Worm (Caenorhabditis elegans) whole organism, L4 larva: ENCODE measurements around the gene scl-27.

Source experiments
- F37D6.2 ChIP-seq: sonication (generic microtip); optimal IDR thresholded peaks from 2 replicates; lab custom pipeline; 2016; ENCODE audit warnings: mild to moderate bottlenecking, missing genetic modification characterization, missing compliant biosample characterization
- F49E8.2 ChIP-seq: sonication (generic microtip); optimal IDR thresholded peaks from 2 replicates; lab custom pipeline; 2016; ENCODE audit warnings: missing compliant biosample characterization, mild to moderate bottlenecking, missing genetic modification characterization, borderline replicate concordance
- aly-2 ChIP-seq: sonication (generic microtip); optimal IDR thresholded peaks from 2 replicates; lab custom pipeline; 2018; ENCODE audit warnings: missing biosample characterization, missing genetic modification characterization
- ama-1 ChIP-seq: fragments of 150-350 bp; optimal IDR thresholded peaks from 2 replicates; lab custom pipeline; 2014; ENCODE audit warnings: inconsistent platforms, mixed read lengths
- arid-1 ChIP-seq: fragments of 200-800 bp; sonication (Bioruptor generic); conservative IDR thresholded peaks from 2 replicates; pipeline ENCODE4 v1.3.6; 2022; ENCODE audit warnings: missing genetic modification reagents, missing genetic modification characterization, missing compliant biosample characterization
- ceh-28 ChIP-seq: fragments of 150-350 bp; optimal IDR thresholded peaks from 2 replicates; lab custom pipeline; 2014; ENCODE audit warnings: missing biosample characterization, missing genetic modification reagents, missing genetic modification characterization
- ceh-44 ChIP-seq: fragments of 200-800 bp; sonication (Bioruptor generic); IDR thresholded peaks from 2 replicates; pipeline ENCODE4 v1.3.6; 2022; ENCODE audit warnings: missing genetic modification reagents, missing genetic modification characterization, missing compliant biosample characterization
- ctbp-1 ChIP-seq: fragments of 200-800 bp; sonication (Bioruptor generic); IDR thresholded peaks from 2 replicates; pipeline ENCODE4 v1.3.6; 2022; ENCODE audit warnings: missing genetic modification reagents, missing genetic modification characterization, missing compliant biosample characterization
- daf-16 ChIP-seq, 3 experiments: sonication (generic microtip); optimal IDR thresholded peaks; 2 replicates each; lab custom pipeline; 2016 to 2017; ENCODE audit warnings: missing genetic modification characterization in 3 of 3, missing genetic modification reagents in 3 of 3, mild to moderate bottlenecking in 2 of 3, missing compliant biosample characterization in 2 of 3, missing biosample characterization in 1 of 3, moderate library complexity in 1 of 3
- daf-19 ChIP-seq: fragments of 200-800 bp; sonication (Bioruptor generic); conservative IDR thresholded peaks from 2 replicates; pipeline ENCODE4 v1.3.6; 2022; ENCODE audit warnings: missing genetic modification characterization, missing compliant biosample characterization
- dmd-6 ChIP-seq: fragments of 200-800 bp; sonication (Bioruptor generic); IDR thresholded peaks from 2 replicates; pipeline ENCODE4 v1.3.6; 2022; ENCODE audit warnings: missing genetic modification reagents, missing genetic modification characterization, missing compliant biosample characterization
- dmd-8 ChIP-seq: fragments of 200-800 bp; sonication (Bioruptor generic); IDR thresholded peaks from 2 replicates; pipeline ENCODE4 v1.3.6; 2022; ENCODE audit warnings: missing genetic modification characterization, missing compliant biosample characterization
- egl-27 ChIP-seq: sonication (generic microtip); optimal IDR thresholded peaks from 3 replicates; lab custom pipeline; 2017; ENCODE audit warnings: missing biosample characterization, missing genetic modification reagents, missing genetic modification characterization
- egl-43 ChIP-seq: fragments of 200-800 bp; sonication (Bioruptor generic); IDR thresholded peaks from 2 replicates; pipeline ENCODE4 v1.3.6; 2022; ENCODE audit warnings: missing genetic modification reagents, missing genetic modification characterization, missing compliant biosample characterization
- gei-8 ChIP-seq: fragments of 200-800 bp; sonication (Bioruptor generic); optimal IDR thresholded peaks from 2 replicates; lab custom pipeline; 2018; ENCODE audit warnings: mild to moderate bottlenecking, missing genetic modification characterization, missing compliant biosample characterization
- hlh-30 ChIP-seq: sonication (generic microtip); optimal IDR thresholded peaks from 2 replicates; lab custom pipeline; 2017; ENCODE audit warnings: antibody characterized with exemption, mild to moderate bottlenecking, missing genetic modification characterization, missing compliant biosample characterization; ENCODE audit not compliant: insufficient read depth
- jun-1 ChIP-seq: fragments of 150-350 bp; optimal IDR thresholded peaks from 2 replicates; lab custom pipeline; 2014; ENCODE audit warnings: missing biosample characterization, missing genetic modification reagents, missing genetic modification characterization
- lim-7 ChIP-seq: fragments of 200-800 bp; sonication (Bioruptor generic); IDR thresholded peaks from 2 replicates; pipeline ENCODE4 v1.3.6; 2022; ENCODE audit warnings: missing genetic modification characterization, missing compliant biosample characterization
- lin-29 ChIP-seq: fragments of 200-800 bp; sonication (Bioruptor generic); IDR thresholded peaks from 2 replicates; pipeline ENCODE4 v1.3.6; 2022; ENCODE audit warnings: missing genetic modification reagents, missing genetic modification characterization, missing compliant biosample characterization
- lin-39 ChIP-seq: fragments of 150-350 bp; optimal IDR thresholded peaks from 2 replicates; lab custom pipeline; 2014; ENCODE audit warnings: missing biosample characterization, missing genetic modification reagents, missing genetic modification characterization
- madf-9 ChIP-seq: fragments of 200-800 bp; sonication (Bioruptor generic); conservative IDR thresholded peaks from 2 replicates; pipeline ENCODE4 v1.3.6; 2022; ENCODE audit warnings: missing genetic modification reagents, missing genetic modification characterization, missing compliant biosample characterization
- mdl-1 ChIP-seq, 2 experiments: fragments of 150-350 bp in 1 of 2; sonication (generic microtip) in 1 of 2; optimal IDR thresholded peaks; 2 replicates each; lab custom pipeline; 2014 to 2017; ENCODE audit warnings: missing biosample characterization in 2 of 2, missing genetic modification characterization in 2 of 2
- mep-1 ChIP-seq: fragments of 150-350 bp; sonication (generic microtip); optimal IDR thresholded peaks from 3 replicates; lab custom pipeline; 2014; ENCODE audit warnings: missing biosample characterization, missing genetic modification characterization
- mxl-2 ChIP-seq: fragments of 200-800 bp; sonication (Bioruptor generic); conservative IDR thresholded peaks from 2 replicates; pipeline ENCODE4 v1.3.6; 2022; ENCODE audit warnings: missing genetic modification reagents, missing genetic modification characterization, missing compliant biosample characterization
- nhr-102 ChIP-seq: sonication (generic microtip); optimal IDR thresholded peaks from 2 replicates; lab custom pipeline; 2016; ENCODE audit warnings: mild to moderate bottlenecking, missing genetic modification characterization, moderate library complexity, missing compliant biosample characterization
- nhr-11 ChIP-seq: fragments of 150-350 bp; optimal IDR thresholded peaks from 2 replicates; lab custom pipeline; 2014; ENCODE audit warnings: missing biosample characterization, missing genetic modification characterization
- nhr-28 ChIP-seq: fragments of 150-350 bp; optimal IDR thresholded peaks from 2 replicates; lab custom pipeline; 2014; ENCODE audit warnings: missing biosample characterization, missing genetic modification characterization
- nhr-77 ChIP-seq: fragments of 150-350 bp; optimal IDR thresholded peaks from 2 replicates; lab custom pipeline; 2014; ENCODE audit warnings: missing biosample characterization, missing genetic modification characterization
- pha-4 ChIP-seq, 2 experiments: fragments of 150-350 bp in 1 of 2; fragments of 200-800 bp in 1 of 2; sonication (Bioruptor generic) in 1 of 2; IDR thresholded peaks in 1 of 2; optimal IDR thresholded peaks in 1 of 2; 2 replicates each; pipeline versions ENCODE4 v1.3.6 to Lab custom; 2014 to 2022; ENCODE audit warnings: missing genetic modification characterization in 2 of 2, missing genetic modification reagents in 2 of 2, missing biosample characterization in 1 of 2, missing compliant biosample characterization in 1 of 2
- php-3 ChIP-seq: fragments of 200-800 bp; sonication (Bioruptor generic); IDR thresholded peaks from 2 replicates; pipeline ENCODE4 v1.3.6; 2022; ENCODE audit warnings: missing genetic modification reagents, missing genetic modification characterization, missing compliant biosample characterization
- rbr-2 ChIP-seq: sonication (generic microtip); optimal IDR thresholded peaks from 2 replicates; lab custom pipeline; 2016; ENCODE audit warnings: missing genotype, missing genetic modification characterization, missing compliant biosample characterization
- set-16 ChIP-seq: fragments of 200-800 bp; sonication (Bioruptor generic); IDR thresholded peaks from 2 replicates; pipeline ENCODE4 v1.3.6; 2022; ENCODE audit warnings: missing genetic modification reagents, missing genetic modification characterization, missing compliant biosample characterization
- skn-1 ChIP-seq: fragments of 150-350 bp; optimal IDR thresholded peaks from 2 replicates; lab custom pipeline; 2014; ENCODE audit warnings: missing biosample characterization, missing genetic modification characterization
- snpc-1.2 ChIP-seq: fragments of 200-800 bp; sonication (Bioruptor generic); IDR thresholded peaks from 2 replicates; pipeline ENCODE4 v1.3.6; 2022; ENCODE audit warnings: missing genetic modification reagents, missing genetic modification characterization, missing compliant biosample characterization
- snpc-4 ChIP-seq: fragments of 150-350 bp; optimal IDR thresholded peaks from 2 replicates; lab custom pipeline; 2014; ENCODE audit warnings: missing biosample characterization, missing genetic modification characterization
- spr-1 ChIP-seq: sonication (generic microtip); optimal IDR thresholded peaks from 2 replicates; lab custom pipeline; 2016; ENCODE audit warnings: mild to moderate bottlenecking, missing genetic modification characterization, missing compliant biosample characterization
- zfp-2 ChIP-seq: sonication (generic microtip); optimal IDR thresholded peaks from 2 replicates; lab custom pipeline; 2016; ENCODE audit warnings: mild to moderate bottlenecking, missing genetic modification characterization, missing compliant biosample characterization

scl-27 gene

ce11 chrV:385488-385887, 14.3 kb upstream of the scl-27 start, which contains the start of gene lipl-5 (continued):
- TF ChIP-seq egl-43 (no peak), nhr-102 (peak; percentile 48), lin-39 (no peak), ctbp-1 (GFP tag; lab: Robert Waterston, UW) (no peak), ceh-44 (GFP tag; lab: Robert Waterston, UW) (no peak), egl-27 (tag; lab: Kevin White, UChicago) (no peak), rbr-2 (tag; lab: Kevin White, UChicago) (no peak), hlh-30 (peak; percentile 50), spr-1 (tag; lab: Kevin White, UChicago) (no peak), set-16 (GFP tag; lab: Robert Waterston, UW) (no peak), F49E8.2 (no peak), nhr-77 (tag; lab: Kevin White, UChicago) (peak; percentile 86), daf-16 (GFP tag; optimal IDR thresholded peaks at IDR 0.05; lab: Kevin White, UChicago) (no peak), daf-16 (tag; optimal IDR thresholded peaks at IDR 0.05; lab: Kevin White, UChicago) (peak; percentile 72), F37D6.2 (tag; lab: Kevin White, UChicago) (no peak), dmd-8 (GFP tag; lab: Robert Waterston, UW) (no peak), dmd-6 (GFP tag; lab: Robert Waterston, UW) (peak; percentile 90), nhr-28 (tag; lab: Kevin White, UChicago) (peak; percentile 96), php-3 (GFP tag; lab: Robert Waterston, UW) (peak; percentile 87), ceh-28 (tag; lab: Kevin White, UChicago) (no peak), ama-1 (lab: Kevin White, UChicago) (no peak), skn-1 (tag; lab: Kevin White, UChicago) (no peak), mdl-1 (tag; optimal IDR thresholded peaks at IDR 0.05; lab: Kevin White, UChicago) (peak in 1 of 2 experiments; percentile 48), arid-1 (no peak), mxl-2 (GFP tag; lab: Robert Waterston, UW) (no peak), jun-1 (no peak)

ce11 chrV:388397-388796, 11.4 kb upstream of the scl-27 start, which contains the start of gene ZK6.6:
Gene ZK6.6 (plus strand): TSS chrV:388697.
- no peak for TF ChIP-seq aly-2
- peak; percentile 20 for TF ChIP-seq gei-8

- TF ChIP-seq lin-39: no peak
- no peak for TF ChIP-seq lin-29
- no peak for TF ChIP-seq madf-9
- TF ChIP-seq mep-1 (tag; lab: Kevin White, UChicago): no peak
- TF ChIP-seq nhr-11 (tag; lab: Kevin White, UChicago): peak; percentile 31
- TF ChIP-seq pha-4 (GFP tag; IDR thresholded peaks at IDR 0.05; lab: Robert Waterston, UW): no peak
- no peak for TF ChIP-seq pha-4 (tag; optimal IDR thresholded peaks at IDR 0.05; lab: Kevin White, UChicago)
- no peak for TF ChIP-seq daf-19
- no peak for TF ChIP-seq rbr-2 (tag; lab: Kevin White, UChicago)
Measured at ce11 chrV:392199-392678, 7.6 kb upstream of the scl-27 start, which contains the start of gene nhr-254. Gene nhr-254 (plus strand): TSS chrV:392628.

- TF ChIP-seq snpc-1.2 (GFP tag; lab: Robert Waterston, UW): no peak
- no peak for TF ChIP-seq zfp-2 (tag; lab: Kevin White, UChicago)
- no peak for TF ChIP-seq lim-7 (GFP tag; lab: Robert Waterston, UW)
- no peak for TF ChIP-seq snpc-4
Measured at ce11 chrV:396309-396708, 3.5 kb upstream of the scl-27 start, which contains the start of gene nhr-253. Gene nhr-253 (plus strand): TSS chrV:396593.
